Fruit fly (Drosophila melanogaster) whole organism, wandering third instar larva: ENCODE measurements around the gene CG46399.
A peak's percentile ranks its signal among the peaks of the same experiment; 100 is the strongest.

ENCODE experiments used
- Abd-B ChIP-seq: fragments of >200 bp; optimal IDR thresholded peaks from 2 replicates; lab custom pipeline; 2017; ENCODE audit warnings: missing biosample characterization, missing genetic modification characterization
- CrebA ChIP-seq: fragments of 200-800 bp; sonication (Bioruptor generic); optimal IDR thresholded peaks from 2 replicates; lab custom pipeline; 2016; ENCODE audit warnings: missing biosample characterization, mild to moderate bottlenecking, missing genetic modification characterization, borderline replicate concordance
- Dfd ChIP-seq: fragments of >200 bp; optimal IDR thresholded peaks from 2 replicates; lab custom pipeline; 2017; ENCODE audit warnings: missing biosample characterization, missing genetic modification characterization
- Dif ChIP-seq: fragments of 200-275, 200-300 bp; sonication (Bioruptor generic); optimal IDR thresholded peaks from 2 replicates; lab custom pipeline; 2018; ENCODE audit warnings: missing biosample characterization, missing genetic modification characterization; ENCODE audit not compliant: partially characterized antibody
- GATAd ChIP-seq: sonication (Bioruptor generic); optimal IDR thresholded peaks from 2 replicates; lab custom pipeline; 2016; ENCODE audit warnings: missing biosample characterization, missing genetic modification characterization
- Hr78 ChIP-seq: fragments of >200 bp; optimal IDR thresholded peaks from 2 replicates; lab custom pipeline; 2017; ENCODE audit warnings: missing biosample characterization, missing genetic modification characterization
- Hr83 ChIP-seq: fragments of 200-300 bp; sonication (Bioruptor generic); optimal IDR thresholded peaks from 2 replicates; lab custom pipeline; 2016; ENCODE audit warnings: missing biosample characterization, mild to moderate bottlenecking, missing genetic modification characterization, moderate library complexity; ENCODE audit not compliant: poor library complexity, severe bottlenecking
- Jra ChIP-seq: sonication (Bioruptor generic); optimal IDR thresholded peaks from 2 replicates; lab custom pipeline; 2016; ENCODE audit warnings: missing biosample characterization, missing genetic modification characterization
- Mio ChIP-seq: sonication (Bioruptor generic); optimal IDR thresholded peaks from 2 replicates; lab custom pipeline; 2016; ENCODE audit warnings: missing biosample characterization, missing genetic modification characterization
- Myc ChIP-seq: fragments of >200 bp; optimal IDR thresholded peaks from 2 replicates; lab custom pipeline; 2017
- N ChIP-seq: fragments of >200 bp; optimal IDR thresholded peaks from 2 replicates; lab custom pipeline; 2018; ENCODE audit warnings: missing biosample characterization, missing external identifiers, missing genetic modification characterization
- OdsH ChIP-seq: fragments of 200-800 bp; sonication (Bioruptor generic); optimal IDR thresholded peaks from 2 replicates; lab custom pipeline; 2016; ENCODE audit warnings: missing biosample characterization, mild to moderate bottlenecking, missing genetic modification characterization
- Vsx2 ChIP-seq: fragments of 200-300, 225-300 bp; sonication (Bioruptor generic); optimal IDR thresholded peaks from 2 replicates; lab custom pipeline; 2018; ENCODE audit warnings: missing biosample characterization, missing genetic modification characterization; ENCODE audit not compliant: partially characterized antibody
- brk ChIP-seq: fragments of 200-800 bp; sonication (Bioruptor generic); optimal IDR thresholded peaks from 2 replicates; lab custom pipeline; 2016; ENCODE audit warnings: missing biosample characterization, mild to moderate bottlenecking, missing genetic modification characterization
- dl ChIP-seq, 2 experiments: fragments of 175-275, 200-275 bp in 1 of 2; fragments of 200-275 bp in 1 of 2; sonication (Bioruptor generic); optimal IDR thresholded peaks; lab custom pipeline; 2018; ENCODE audit warnings: mild to moderate bottlenecking in 2 of 2, missing biosample characterization in 2 of 2, missing genetic modification characterization in 2 of 2, moderate library complexity in 2 of 2; ENCODE audit not compliant: partially characterized antibody in 2 of 2, insufficient read depth in 1 of 2
- dmrt93B ChIP-seq: fragments of 200-800 bp; sonication (Bioruptor generic); optimal IDR thresholded peaks from 2 replicates; lab custom pipeline; 2018; ENCODE audit warnings: missing biosample characterization, mild to moderate bottlenecking, missing genetic modification characterization
- dsf ChIP-seq: sonication (Bioruptor generic); optimal IDR thresholded peaks from 2 replicates; lab custom pipeline; 2016; ENCODE audit warnings: missing biosample characterization, missing genetic modification characterization, borderline replicate concordance
- ey ChIP-seq: fragments of 200-800 bp; sonication (Bioruptor generic); optimal IDR thresholded peaks from 2 replicates; lab custom pipeline; 2016; ENCODE audit warnings: missing biosample characterization, missing genetic modification characterization
- foxo ChIP-seq, 2 experiments: fragments of 200-800 bp; sonication (Bioruptor generic); optimal IDR thresholded peaks; 2 replicates in 1 of 2; 3 replicates in 1 of 2; lab custom pipeline; 2016 to 2017; ENCODE audit warnings: missing biosample characterization in 2 of 2, missing genetic modification characterization in 2 of 2
- fru ChIP-seq: fragments of 200-800 bp; sonication (Bioruptor generic); optimal IDR thresholded peaks from 3 replicates; lab custom pipeline; 2016; ENCODE audit warnings: missing biosample characterization, mild to moderate bottlenecking, missing genetic modification characterization
- h ChIP-seq: fragments of 200-800 bp; sonication (Bioruptor generic); optimal IDR thresholded peaks from 3 replicates; lab custom pipeline; 2016; ENCODE audit warnings: missing biosample characterization, mild to moderate bottlenecking, missing genetic modification characterization
- jim ChIP-seq: fragments of 175-275, 200-325 bp; sonication (Bioruptor generic); optimal IDR thresholded peaks from 2 replicates; lab custom pipeline; 2016; ENCODE audit warnings: missing biosample characterization, mild to moderate bottlenecking, missing genetic modification characterization
- pan ChIP-seq: fragments of >200 bp; optimal IDR thresholded peaks from 2 replicates; lab custom pipeline; 2017
- psq ChIP-seq: fragments of 200-800 bp; sonication (Bioruptor generic); optimal IDR thresholded peaks from 3 replicates; lab custom pipeline; 2017; ENCODE audit warnings: missing biosample characterization, mild to moderate bottlenecking, missing genetic modification characterization, moderate library complexity
- rgr ChIP-seq: fragments of 200-800 bp; sonication (Bioruptor generic); optimal IDR thresholded peaks from 3 replicates; lab custom pipeline; 2016; ENCODE audit warnings: missing biosample characterization, mild to moderate bottlenecking, missing genetic modification characterization
- sage ChIP-seq: fragments of 200-800 bp; sonication (Bioruptor generic); optimal IDR thresholded peaks from 2 replicates; lab custom pipeline; 2016; ENCODE audit warnings: missing biosample characterization, mild to moderate bottlenecking, missing genetic modification characterization
- sv ChIP-seq: fragments of 200-800 bp; sonication (Bioruptor generic); optimal IDR thresholded peaks from 3 replicates; lab custom pipeline; 2016; ENCODE audit warnings: missing biosample characterization, missing genetic modification characterization
- woc ChIP-seq: sonication (Bioruptor generic); optimal IDR thresholded peaks from 2 replicates; lab custom pipeline; 2016; ENCODE audit warnings: missing biosample characterization, mild to moderate bottlenecking, missing genetic modification characterization

The CG46399 gene

DNA sequence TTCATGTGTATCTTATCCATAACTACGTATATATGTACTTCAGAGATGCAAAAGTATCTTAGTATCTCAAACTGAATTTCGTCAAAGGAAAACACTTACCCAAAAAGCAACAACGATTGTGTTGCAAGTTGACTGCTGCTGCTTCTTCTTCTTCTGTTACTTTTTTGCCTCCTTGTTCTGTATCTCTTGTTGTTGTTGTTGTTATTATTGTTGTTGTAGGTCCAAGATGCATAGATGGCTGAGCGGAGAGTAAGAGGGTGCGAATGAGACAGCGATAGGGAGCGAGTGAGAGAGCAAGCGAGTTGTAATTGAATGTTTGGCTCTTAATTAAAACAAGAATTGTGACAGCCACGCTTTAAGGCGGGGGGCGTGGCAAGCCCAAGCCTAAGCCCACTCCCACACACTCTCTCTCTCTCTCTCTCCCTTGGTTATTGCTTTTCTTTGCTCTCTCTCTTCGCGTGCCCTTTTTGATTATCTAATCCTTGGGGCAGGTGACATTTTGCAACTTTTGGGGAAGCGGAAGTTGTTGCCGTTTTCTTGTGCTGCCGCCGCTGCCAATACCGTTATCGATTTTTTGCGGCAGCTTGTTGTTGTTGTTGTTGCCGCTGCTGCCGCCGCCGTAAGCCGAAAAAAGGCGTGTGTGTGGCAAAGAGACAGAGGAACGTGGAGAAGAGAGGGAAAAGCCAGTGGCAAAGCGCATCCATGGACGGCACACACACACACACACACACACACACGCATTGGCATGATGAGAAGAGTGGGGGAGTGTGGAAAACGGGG, 34.2 kb upstream of the CG46399 start:
- no peak for TF ChIP-seq Dfd
- TF ChIP-seq pan (lab: Kevin White, UChicago) = no peak
- no peak for TF ChIP-seq brk (GFP tag; lab: Kevin White, UChicago)
- peak; percentile 19 for TF ChIP-seq Dif (GFP tag; lab: Kevin White, UChicago)
- peak; percentile 75 for TF ChIP-seq psq (GFP tag; lab: Kevin White, UChicago)
- no peak for TF ChIP-seq dmrt93B (GFP tag; lab: Kevin White, UChicago)

DNA sequence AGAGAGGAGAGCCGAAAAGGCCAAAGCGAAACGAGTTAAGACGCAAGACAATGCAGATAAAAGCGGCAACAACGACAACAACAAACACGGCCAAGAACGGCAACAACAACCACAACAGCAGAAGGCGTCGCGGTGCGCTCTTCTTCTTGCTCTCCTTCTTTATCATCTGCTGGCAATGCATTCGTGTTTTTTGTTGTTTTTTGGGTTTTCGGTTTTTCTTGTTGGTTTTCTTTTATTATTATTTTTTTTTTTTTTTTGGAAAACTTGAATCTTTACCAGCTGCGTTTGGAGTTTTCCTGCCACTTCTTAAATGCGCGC, 33.6 kb upstream of the CG46399 start:
- TF ChIP-seq CrebA (GFP tag; lab: Kevin White, UChicago) = no peak
- TF ChIP-seq Hr78 (GFP tag; lab: Kevin White, UChicago) = no peak
- no peak for TF ChIP-seq Vsx2 (GFP tag; lab: Kevin White, UChicago)
- no peak for TF ChIP-seq rgr (GFP tag; lab: Kevin White, UChicago)
- peak; percentile 63 for TF ChIP-seq psq (GFP tag; lab: Kevin White, UChicago)
- TF ChIP-seq, all 38 proteins: peak for 1

DNA sequence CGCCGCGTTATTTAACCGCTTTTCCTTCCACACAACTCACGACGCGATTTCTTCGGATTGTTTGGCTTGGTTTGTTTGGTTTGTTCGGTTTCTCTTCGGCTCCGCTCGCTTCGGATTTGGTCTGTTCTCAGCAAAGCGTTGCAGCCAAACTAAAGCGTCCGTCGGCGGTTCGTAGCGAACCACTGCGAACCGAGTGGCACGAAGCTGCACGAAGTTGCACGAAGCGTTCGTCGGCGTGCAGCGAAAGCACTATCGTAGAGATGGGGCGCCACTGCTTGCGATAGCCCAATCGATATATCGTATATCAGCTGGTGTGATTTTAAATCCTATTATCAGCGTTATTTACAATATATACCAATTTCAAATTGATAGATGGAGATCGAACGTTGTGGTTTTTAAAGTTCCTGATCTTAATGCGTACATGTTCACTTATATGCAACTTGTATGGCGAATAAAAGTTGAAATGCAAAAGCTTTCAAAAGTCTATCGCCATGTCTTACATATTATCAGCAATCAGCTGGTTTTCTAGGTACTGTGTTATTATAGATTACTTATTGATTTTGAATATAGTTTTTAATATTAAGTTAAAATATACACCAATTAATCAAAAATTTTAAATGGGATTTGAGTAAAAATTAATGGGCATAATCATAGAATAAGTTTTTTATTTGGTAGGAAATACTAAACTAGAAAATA, 33.0 kb upstream of the CG46399 start, which contains the start of gene rut:
TSS of gene rut (minus strand) at position 152 of the 696 bp plus-strand sequence.
- TF ChIP-seq N (no peak), woc (GFP tag; lab: Kevin White, UChicago) (peak; percentile 82), Mio (no peak), dsf (GFP tag; lab: Kevin White, UChicago) (no peak), Abd-B (GFP tag; lab: Kevin White, UChicago) (no peak), Hr83 (peak; percentile 67), Jra (GFP tag; lab: Kevin White, UChicago) (peak; percentile 42), h (peak; percentile 35), fru (GFP tag; lab: Kevin White, UChicago) (peak; percentile 11), GATAd (GFP tag; lab: Kevin White, UChicago) (no peak), rgr (GFP tag; lab: Kevin White, UChicago) (peak; percentile 20), foxo (GFP tag; optimal IDR thresholded peaks at IDR 0.05; lab: Kevin White, UChicago) (peak in 1 of 2 experiments; percentile 5)
- TF ChIP-seq, all 38 proteins: peak for 7

DNA sequence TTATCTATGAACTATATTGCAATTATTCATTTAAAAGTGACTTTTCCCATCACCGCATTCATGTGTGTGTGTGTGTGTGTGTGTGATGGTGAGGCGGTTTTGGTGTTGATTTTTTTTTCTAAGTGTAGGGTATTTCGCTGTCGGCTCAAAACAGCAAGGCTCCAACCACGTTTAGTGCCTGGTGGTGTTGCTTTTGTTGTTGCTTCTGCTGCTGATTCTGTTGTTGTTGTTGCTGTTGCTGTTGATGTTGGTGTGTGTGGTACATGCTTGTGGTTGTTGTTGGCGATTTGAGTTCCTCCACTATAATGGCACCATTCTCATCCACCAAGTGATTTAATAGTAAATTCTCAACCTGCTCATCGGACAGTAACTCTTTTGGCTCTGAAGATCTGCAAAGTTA, 31.4 kb upstream of the CG46399 start:
- TF ChIP-seq dmrt93B (GFP tag; lab: Kevin White, UChicago) (no peak), dl (GFP tag; optimal IDR thresholded peaks at IDR 0.05; lab: Kevin White, UChicago; ENCODE audit: insufficient read depth in 1 of 2, partially characterized antibody in 2 of 2) (no peak), sv (no peak), Dfd (peak; percentile 64), N (no peak)

dm6 chrX:14831713-14832561, 27.1 kb upstream of the CG46399 start, which contains the start of gene CG14408:
TSS of gene CG14408 (minus strand) at chrX:14832033.
- TF ChIP-seq jim (GFP tag; lab: Kevin White, UChicago) (no peak), woc (GFP tag; lab: Kevin White, UChicago) (peak; percentile 61)

DNA sequence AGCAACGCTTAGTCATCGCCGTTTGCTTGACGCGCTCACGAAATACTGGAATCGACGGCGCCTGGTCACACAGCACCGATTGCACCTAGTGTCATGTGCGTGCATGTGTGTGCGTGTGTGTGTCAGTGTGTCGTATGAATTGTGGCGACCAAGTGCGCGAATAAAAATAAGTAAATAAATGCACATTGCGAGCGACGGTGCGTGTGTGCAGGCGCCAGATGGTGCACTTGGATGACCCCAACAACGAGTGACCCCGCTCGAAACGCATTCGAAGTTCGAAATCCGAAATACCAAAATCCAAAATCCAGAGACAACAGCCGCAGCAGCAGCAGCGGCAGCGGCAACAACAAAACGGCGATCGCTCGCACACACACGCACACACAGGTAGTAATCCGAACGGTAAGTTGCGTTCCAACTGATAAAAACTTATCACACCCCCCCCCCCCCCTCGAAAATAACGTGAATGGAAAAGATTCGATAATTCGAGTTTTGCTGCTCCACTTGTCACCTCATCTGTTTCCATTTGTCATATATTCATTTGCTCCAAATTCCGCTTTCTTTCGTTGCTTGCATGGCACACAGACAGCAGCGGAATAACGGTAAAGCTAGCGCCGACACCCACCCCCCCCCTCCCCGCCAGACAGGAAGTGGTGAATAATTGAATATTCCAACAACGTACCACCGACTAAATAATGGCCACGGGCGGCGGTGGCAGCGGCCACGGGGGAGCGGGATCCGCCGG, 26.3 kb upstream of the CG46399 start, which contains the start of gene CG14411:
TSS of gene CG14411 (plus strand) at position 86 of the 742 bp plus-strand sequence.
- no peak for TF ChIP-seq fru (GFP tag; lab: Kevin White, UChicago)
- TF ChIP-seq OdsH (GFP tag; lab: Kevin White, UChicago) = peak; percentile 7
- no peak for TF ChIP-seq Hr78 (GFP tag; lab: Kevin White, UChicago)
- no peak for TF ChIP-seq sage (GFP tag; lab: Kevin White, UChicago)
- no peak for TF ChIP-seq Myc
- no peak for TF ChIP-seq ey
- TF ChIP-seq woc (GFP tag; lab: Kevin White, UChicago) = peak; percentile 11
